Fruit fly (Drosophila melanogaster): Measurements from ENCODE around the gene Usp39.

Gene Usp39

dm6 chrX:18893433-18893832, 35.4 kb downstream of the Usp39 start, which contains the start of gene Flacc (continued):
- TF ChIP-seq CG30020 (tag; optimal IDR thresholded peaks at IDR 0.05), result no peak
- no peak for TF ChIP-seq zf30C (GFP tag; optimal IDR thresholded peaks at IDR 0.05)
- TF ChIP-seq CG7271 (tag; optimal IDR thresholded peaks at IDR 0.05), result no peak
- peak; percentile 88 for TF ChIP-seq amos (GFP tag; IDR thresholded peaks at IDR 0.05; ENCODE audit: partially characterized antibody)
- peak; percentile 71 for TF ChIP-seq hbn (GFP tag; IDR thresholded peaks at IDR 0.05; ENCODE audit: partially characterized antibody)
- peak; percentile 79 for TF ChIP-seq MESR4 (GFP tag; optimal IDR thresholded peaks at IDR 0.05)
- peak; percentile 37; the same call in 1 of the 2 replicates for TF ChIP-seq CG42726 (GFP tag; IDR thresholded peaks at IDR 0.05; ENCODE audit: partially characterized antibody)
- TF ChIP-seq Gug (GFP tag; IDR thresholded peaks at IDR 0.05), result no peak
- peak; percentile 80 for TF ChIP-seq Doc3 (GFP tag; IDR thresholded peaks at IDR 0.05; ENCODE audit: partially characterized antibody)
- no peak for TF ChIP-seq CG7839 (tag; optimal IDR thresholded peaks at IDR 0.05)
- TF ChIP-seq CG4820 (GFP tag; optimal IDR thresholded peaks at IDR 0.05), result no peak
- no peak for TF ChIP-seq CG10431 (GFP tag; optimal IDR thresholded peaks at IDR 0.05)
- TF ChIP-seq gsb (GFP tag; IDR thresholded peaks at IDR 0.05), result no peak
- no peak for TF ChIP-seq nom (GFP tag; optimal IDR thresholded peaks at IDR 0.05)
- no peak for TF ChIP-seq klu (GFP tag; IDR thresholded peaks at IDR 0.05)
- TF ChIP-seq CHES-1-like (GFP tag; optimal IDR thresholded peaks at IDR 0.05), result no peak
- no peak for TF ChIP-seq CG12155 (GFP tag; optimal IDR thresholded peaks at IDR 0.05)
- TF ChIP-seq Mad (GFP tag; optimal IDR thresholded peaks at IDR 0.05), result no peak
- TF ChIP-seq CG34224 (GFP tag; IDR thresholded peaks at IDR 0.05; ENCODE audit: partially characterized antibody), result peak; percentile 91
- peak; percentile 86 for TF ChIP-seq Dp (GFP tag; optimal IDR thresholded peaks at IDR 0.05)
- TF ChIP-seq CoRest (tag; optimal IDR thresholded peaks at IDR 0.05), result peak; percentile 3
- no peak for TF ChIP-seq Hmx (GFP tag; optimal IDR thresholded peaks at IDR 0.05)
- peak; percentile 88 for TF ChIP-seq Dll (GFP tag; IDR thresholded peaks at IDR 0.05; ENCODE audit: partially characterized antibody)
- no peak for TF ChIP-seq Adf1 (GFP tag; IDR thresholded peaks at IDR 0.05)
- TF ChIP-seq ap (GFP tag; IDR thresholded peaks at IDR 0.05), result no peak
- no peak for TF ChIP-seq jumu (GFP tag; optimal IDR thresholded peaks at IDR 0.05)
- no peak for TF ChIP-seq CG11398 (GFP tag; optimal IDR thresholded peaks at IDR 0.05)
- peak; percentile 62 for TF ChIP-seq MBD-R2 (GFP tag; IDR thresholded peaks at IDR 0.05)
- no peak for TF ChIP-seq Ets97D (GFP tag; optimal IDR thresholded peaks at IDR 0.05)
- TF ChIP-seq Scr (GFP tag; IDR thresholded peaks at IDR 0.05; ENCODE audit: partially characterized antibody), result peak; percentile 85
- TF ChIP-seq crol (GFP tag; IDR thresholded peaks at IDR 0.05), result no peak
- TF ChIP-seq CG16779 (GFP tag; IDR thresholded peaks at IDR 0.05), result no peak
- no peak for TF ChIP-seq fru (optimal IDR thresholded peaks at IDR 0.05)
- TF ChIP-seq CG12104 (GFP tag; optimal IDR thresholded peaks at IDR 0.05), result no peak
- no peak for TF ChIP-seq cg (GFP tag; optimal IDR thresholded peaks at IDR 0.05)
- TF ChIP-seq Atf3 (GFP tag; optimal IDR thresholded peaks at IDR 0.05), result no peak
- no peak for TF ChIP-seq Ada2b (GFP tag; IDR thresholded peaks at IDR 0.05)
- no peak for TF ChIP-seq Hr51 (GFP tag; optimal IDR thresholded peaks at IDR 0.05)
- no peak for TF ChIP-seq ATbp (GFP tag; optimal IDR thresholded peaks at IDR 0.05)
- no peak for TF ChIP-seq CG10366 (GFP tag; IDR thresholded peaks at IDR 0.05)
- TF ChIP-seq lilli (GFP tag; optimal IDR thresholded peaks at IDR 0.05), result no peak
- TF ChIP-seq CG16813 (GFP tag; IDR thresholded peaks at IDR 0.05; ENCODE audit: partially characterized antibody), result peak; percentile 80
- no peak for TF ChIP-seq ara (GFP tag; IDR thresholded peaks at IDR 0.05)
- TF ChIP-seq CG17612 (GFP tag; IDR thresholded peaks at IDR 0.05), result no peak
- TF ChIP-seq Doc2 (GFP tag; IDR thresholded peaks at IDR 0.05), result no peak
- TF ChIP-seq CG10267 (tag; optimal IDR thresholded peaks at IDR 0.05), result peak; percentile 43
- no peak for TF ChIP-seq br (optimal IDR thresholded peaks at IDR 0.05)
- no peak for TF ChIP-seq wek (GFP tag; optimal IDR thresholded peaks at IDR 0.05)
- peak; percentile 33 for TF ChIP-seq CG2712 (tag; optimal IDR thresholded peaks at IDR 0.05)
- TF ChIP-seq dan (GFP tag; IDR thresholded peaks at IDR 0.05), result no peak
- TF ChIP-seq Sry-δ (GFP tag; optimal IDR thresholded peaks at IDR 0.05), result peak; percentile 55
- no peak for TF ChIP-seq fd102C (GFP tag; optimal IDR thresholded peaks at IDR 0.05)
